Worm (Caenorhabditis elegans) whole organism, early embryonic: ENCODE results near the gene cdk-11.2.

ENCODE experiments used
- B0310.2 ChIP-seq: sonication (generic microtip); optimal IDR thresholded peaks from 2 replicates; lab custom pipeline; 2016; ENCODE audit warnings: mild to moderate bottlenecking, missing genetic modification characterization, missing compliant biosample characterization
- aly-1 ChIP-seq: sonication (generic microtip); optimal IDR thresholded peaks from 2 replicates; lab custom pipeline; 2016; ENCODE audit warnings: missing genetic modification characterization, missing compliant biosample characterization
- ama-1 ChIP-seq: fragments of 150-350 bp; optimal IDR thresholded peaks from 2 replicates; lab custom pipeline; 2014
- ceh-36 ChIP-seq: sonication (generic microtip); optimal IDR thresholded peaks from 2 replicates; lab custom pipeline; 2016; ENCODE audit warnings: missing genetic modification characterization, inconsistent platforms, missing compliant biosample characterization
- ets-7 ChIP-seq: sonication (generic microtip); optimal IDR thresholded peaks from 2 replicates; lab custom pipeline; 2016; ENCODE audit warnings: missing genotype, missing genetic modification characterization, missing compliant biosample characterization
- hnd-1 ChIP-seq: sonication (generic microtip); optimal IDR thresholded peaks from 2 replicates; lab custom pipeline; 2016; ENCODE audit warnings: missing genetic modification characterization, missing compliant biosample characterization
- scrt-1 ChIP-seq: fragments of 200-800 bp; sonication (Bioruptor generic); IDR thresholded peaks from 2 replicates; pipeline ENCODE4 v1.3.6; 2022; ENCODE audit warnings: missing genetic modification characterization, missing compliant biosample characterization
- sea-1 ChIP-seq: fragments of 200-800 bp; sonication (Bioruptor generic); conservative IDR thresholded peaks from 2 replicates; pipeline ENCODE4 v1.3.6; 2022; ENCODE audit warnings: missing genetic modification characterization, missing compliant biosample characterization
- tra-4 ChIP-seq: sonication (generic microtip); optimal IDR thresholded peaks from 2 replicates; lab custom pipeline; 2017; ENCODE audit warnings: missing genetic modification characterization, missing compliant biosample characterization

DNA sequence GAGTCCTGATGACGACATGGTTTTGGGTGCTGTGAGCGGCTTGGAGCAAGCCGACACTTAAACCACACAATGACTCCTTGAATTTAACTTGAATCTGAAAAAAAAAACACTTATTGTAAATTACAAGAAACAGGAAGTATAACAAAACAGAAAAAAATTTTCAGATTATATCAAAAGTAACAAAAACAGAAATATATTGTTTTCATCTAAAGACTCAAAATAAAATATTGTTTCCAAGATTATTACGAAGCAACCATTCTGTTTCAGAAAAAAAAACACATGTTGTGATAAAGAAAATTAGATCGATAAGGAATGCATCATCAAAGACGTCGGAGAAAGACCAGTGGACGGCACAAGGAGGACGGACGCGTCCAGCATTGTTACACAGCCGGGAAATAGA is 9.0 kb upstream of the cdk-11.2 start, which contains the start of gene mig-15:
- TF ChIP-seq sea-1 (no peak), aly-1 (tag; lab: Kevin White, UChicago) (no peak), scrt-1 (GFP tag; lab: Robert Waterston, UW) (no peak), ama-1 (no peak), ets-7 (tag; lab: Kevin White, UChicago) (no peak), B0310.2 (tag; lab: Kevin White, UChicago) (no peak), tra-4 (tag; lab: Kevin White, UChicago) (no peak), ceh-36 (no peak), hnd-1 (tag; lab: Kevin White, UChicago) (no peak)
